Fruit fly (Drosophila melanogaster): ENCODE measurements around the gene CG33995.
A peak's percentile ranks its signal among the peaks of the same experiment; 100 is the strongest.

The CG33995 gene

dm6 chr2L:5004677-5005463 is 38.2 kb upstream of the CG33995 start (continued):
- TF ChIP-seq bsh (GFP tag; optimal IDR thresholded peaks at IDR 0.05) (peak; percentile 61 to 95), CG10321 (GFP tag; IDR thresholded peaks at IDR 0.05) (peak; percentile 65; the same call in 1 of the 2 replicates), CG17612 (GFP tag; IDR thresholded peaks at IDR 0.05) (peak; percentile 93), Rfx (GFP tag; IDR thresholded peaks at IDR 0.05) (peak; percentile 98), dm (GFP tag; optimal IDR thresholded peaks at IDR 0.05) (peak; percentile 84), so (GFP tag; IDR thresholded peaks at IDR 0.05) (peak; percentile 96), ro (GFP tag; IDR thresholded peaks at IDR 0.05) (peak; percentile 88), trh (GFP tag; optimal IDR thresholded peaks at IDR 0.05) (peak; percentile 67), CG8765 (GFP tag; IDR thresholded peaks at IDR 0.05) (peak; percentile 83), CG2678 (tag; optimal IDR thresholded peaks at IDR 0.05) (peak; percentile 97), Usf (GFP tag; optimal IDR thresholded peaks at IDR 0.05) (peak; percentile 74), Med (GFP tag) (peak; percentile 99), CkIIα-i1 (GFP tag; IDR thresholded peaks at IDR 0.05) (peak; percentile 68; the same call in 1 of the 2 replicates), CG13775 (GFP tag; optimal IDR thresholded peaks at IDR 0.05) (peak; percentile 88), bab2 (GFP tag; optimal IDR thresholded peaks at IDR 0.05) (peak; percentile 96), pan (optimal IDR thresholded peaks at IDR 0.05) (no peak), pan (GFP tag; optimal IDR thresholded peaks at IDR 0.05 in 1 of 2, IDR thresholded peaks at IDR 0.05 in 1 of 2) (peak in 1 of 2 experiments; percentile 97), nau (GFP tag; optimal IDR thresholded peaks at IDR 0.05) (peak; percentile 89), otp (GFP tag; IDR thresholded peaks at IDR 0.05) (peak; percentile 93), dpn (GFP tag; optimal IDR thresholded peaks at IDR 0.05) (peak; percentile 95 to 96), Lim3 (GFP tag; IDR thresholded peaks at IDR 0.05) (peak; percentile 84), Hmr (GFP tag; optimal IDR thresholded peaks at IDR 0.05) (peak; percentile 98), Lpt (GFP tag; optimal IDR thresholded peaks at IDR 0.05) (no peak), CG5180 (GFP tag; optimal IDR thresholded peaks at IDR 0.05) (peak; percentile 83), vnd (GFP tag; IDR thresholded peaks at IDR 0.05; ENCODE audit: partially characterized antibody) (no peak), CG13123 (GFP tag; optimal IDR thresholded peaks at IDR 0.05) (peak; percentile 80), CG3065 (GFP tag; optimal IDR thresholded peaks at IDR 0.05) (peak; percentile 68), HLH3B (GFP tag; IDR thresholded peaks at IDR 0.05) (peak; percentile 97), ara (GFP tag; IDR thresholded peaks at IDR 0.05) (peak; percentile 92), CG8290 (GFP tag; optimal IDR thresholded peaks at IDR 0.05) (peak; percentile 77), CG8290 (tag; optimal IDR thresholded peaks at IDR 0.05) (peak; percentile 34 to 74), az2 (GFP tag; optimal IDR thresholded peaks at IDR 0.05) (peak; percentile 94), B-H2 (GFP tag; optimal IDR thresholded peaks at IDR 0.05) (peak; percentile 97), Meics (GFP tag; optimal IDR thresholded peaks at IDR 0.05) (peak; percentile 97), dmrt99B (tag; optimal IDR thresholded peaks at IDR 0.05) (peak; percentile 96), ci (GFP tag; IDR thresholded peaks at IDR 0.05) (peak; percentile 97), CG10979 (tag; optimal IDR thresholded peaks at IDR 0.05) (peak; percentile 91), CG13296 (GFP tag; optimal IDR thresholded peaks at IDR 0.05) (peak; percentile 96), CG4854 (GFP tag; optimal IDR thresholded peaks at IDR 0.05) (peak; percentile 91), gt (GFP tag; IDR thresholded peaks at IDR 0.05) (peak; percentile 81), CG12236 (GFP tag; optimal IDR thresholded peaks at IDR 0.05) (peak; percentile 84), tap (tag; optimal IDR thresholded peaks at IDR 0.05) (peak; percentile 92), aop (GFP tag; IDR thresholded peaks at IDR 0.05) (peak; percentile 84), CG12104 (GFP tag; optimal IDR thresholded peaks at IDR 0.05) (peak; percentile 89), tio (GFP tag; optimal IDR thresholded peaks at IDR 0.05) (no peak), sna (GFP tag; IDR thresholded peaks at IDR 0.05; ENCODE audit: partially characterized antibody) (0 out of 2 replicates have a peak, but pooled peaks have one; percentile 13), toy (GFP tag; IDR thresholded peaks at IDR 0.05) (peak; percentile 82), fd102C (GFP tag; optimal IDR thresholded peaks at IDR 0.05) (no peak), CG9932 (GFP tag; IDR thresholded peaks at IDR 0.05) (peak; percentile 97), CG17385 (GFP tag; optimal IDR thresholded peaks at IDR 0.05) (peak; percentile 91)

Data from whole organism, embryonic.